Fruit fly (Drosophila melanogaster) whole organism, embryonic: ENCODE measurements around the gene CG43367.

Experiments
- Blimp-1 ChIP-seq: fragments of 200-800 bp; sonication (Bioruptor generic); optimal IDR thresholded peaks from 3 replicates; lab custom pipeline; 2018; ENCODE audit warnings: missing biosample characterization, missing genetic modification characterization, mild to moderate bottlenecking, moderate library complexity, missing genetic modification reagents
- CG12104 ChIP-seq: fragments of 200-800 bp; sonication (Bioruptor generic); optimal IDR thresholded peaks from 3 replicates; lab custom pipeline; 2016; ENCODE audit warnings: missing biosample characterization, missing genetic modification characterization
- CG12659 ChIP-seq: fragments of 200-800 bp; sonication (Bioruptor generic); optimal IDR thresholded peaks from 3 replicates; lab custom pipeline; 2017; ENCODE audit warnings: mild to moderate bottlenecking, missing biosample characterization, missing genetic modification reagents, missing genetic modification characterization
- CG12942 ChIP-seq: fragments of 200-800 bp; sonication (Bioruptor generic); optimal IDR thresholded peaks from 3 replicates; lab custom pipeline; 2016; ENCODE audit warnings: missing biosample characterization, missing genetic modification characterization
- CG14441 ChIP-seq: fragments of 200-800 bp; sonication (Bioruptor generic); IDR thresholded peaks from 2 replicates; pipeline ENCODE4 v1.3.6; 2022; ENCODE audit warnings: missing biosample characterization, missing genetic modification characterization
- CG15011 ChIP-seq: fragments of 200-800 bp; sonication (Bioruptor generic); optimal IDR thresholded peaks from 3 replicates; lab custom pipeline; 2018; ENCODE audit warnings: missing biosample characterization, mild to moderate bottlenecking, missing genetic modification characterization
- CG1647 ChIP-seq: fragments of 200-800 bp; sonication (Bioruptor generic); optimal IDR thresholded peaks from 3 replicates; lab custom pipeline; 2016; ENCODE audit warnings: missing biosample characterization, missing genetic modification characterization
- CG34376 ChIP-seq: fragments of 200-800 bp; sonication (Bioruptor generic); optimal IDR thresholded peaks from 2 replicates; lab custom pipeline; 2018; ENCODE audit warnings: missing biosample characterization, mild to moderate bottlenecking, missing genetic modification characterization
- CG3726 ChIP-seq: fragments of 200-800 bp; sonication (Bioruptor generic); IDR thresholded peaks from 3 replicates; pipeline ENCODE4, ENCODE4 v1.3.6; 2022; ENCODE audit warnings: missing biosample characterization, missing genetic modification characterization
- CG4282 ChIP-seq: fragments of 200-800 bp; sonication (Bioruptor generic); optimal IDR thresholded peaks from 2 replicates; lab custom pipeline; 2016; ENCODE audit warnings: missing biosample characterization, missing genetic modification characterization
- CG7271 ChIP-seq: fragments of 200-800 bp; sonication (Bioruptor generic); optimal IDR thresholded peaks from 2 replicates; lab custom pipeline; 2018; ENCODE audit warnings: missing biosample characterization, mild to moderate bottlenecking, missing genetic modification characterization, moderate library complexity
- CG7357 ChIP-seq: fragments of 200-800 bp; sonication (Bioruptor generic); IDR thresholded peaks from 3 replicates; pipeline ENCODE4 v1.3.6; 2022; ENCODE audit warnings: missing biosample characterization, missing genetic modification characterization
- CG8290 ChIP-seq, 3 experiments: fragments of 200-800 bp; sonication (Bioruptor generic); optimal IDR thresholded peaks; 2 replicates each; lab custom pipeline; 2016 to 2019; ENCODE audit warnings: missing biosample characterization in 3 of 3, missing genetic modification characterization in 3 of 3, mild to moderate bottlenecking in 2 of 3, moderate library complexity in 1 of 3
- CG9876 ChIP-seq: fragments of 200-800 bp; sonication (Bioruptor generic); optimal IDR thresholded peaks from 2 replicates; lab custom pipeline; 2016; ENCODE audit warnings: missing biosample characterization, missing genetic modification characterization
- CTCF ChIP-seq: fragments of 200-800 bp; sonication (Bioruptor generic); optimal IDR thresholded peaks from 2 replicates; lab custom pipeline; 2017; ENCODE audit warnings: missing biosample characterization, mild to moderate bottlenecking, missing genetic modification characterization, moderate library complexity
- D19B ChIP-seq: fragments of 200-800 bp; sonication (Bioruptor generic); optimal IDR thresholded peaks from 2 replicates; lab custom pipeline; 2017; ENCODE audit warnings: missing biosample characterization, mild to moderate bottlenecking, missing genetic modification characterization
- Dip2 ChIP-seq: fragments of 200-800 bp; sonication (Bioruptor generic); IDR thresholded peaks from 2 replicates; pipeline ENCODE4 v1.3.6; 2022; ENCODE audit warnings: missing biosample characterization, missing genetic modification characterization
- Elba2 ChIP-seq: fragments of 200-800 bp; sonication (Bioruptor generic); optimal IDR thresholded peaks from 3 replicates; lab custom pipeline; 2016; ENCODE audit warnings: missing biosample characterization, missing genetic modification characterization
- Hey ChIP-seq: fragments of 200-800 bp; sonication (Bioruptor generic); optimal IDR thresholded peaks from 3 replicates; lab custom pipeline; 2018; ENCODE audit warnings: missing biosample characterization, mild to moderate bottlenecking, missing genetic modification characterization
- Hr51 ChIP-seq, 2 experiments: fragments of 200-800 bp; sonication (Bioruptor generic); optimal IDR thresholded peaks; 2 replicates in 1 of 2; 3 replicates in 1 of 2; lab custom pipeline; 2016 to 2018; ENCODE audit warnings: missing biosample characterization in 2 of 2, missing genetic modification characterization in 2 of 2, mild to moderate bottlenecking in 1 of 2, moderate library complexity in 1 of 2
- Hr78 ChIP-seq, 2 experiments: fragments of 200-800 bp in 1 of 2; fragments of >200 bp in 1 of 2; sonication (Bioruptor generic) in 1 of 2; optimal IDR thresholded peaks; 2 replicates each; lab custom pipeline; 2017 to 2019; ENCODE audit warnings: missing biosample characterization in 2 of 2, missing genetic modification characterization in 2 of 2, mild to moderate bottlenecking in 1 of 2, moderate library complexity in 1 of 2
- Lhr ChIP-seq: fragments of 200-800 bp; sonication (Bioruptor generic); optimal IDR thresholded peaks from 3 replicates; lab custom pipeline; 2017; ENCODE audit warnings: mild to moderate bottlenecking, missing biosample characterization, missing genetic modification reagents, missing genetic modification characterization
- Mad ChIP-seq: fragments of 200-800 bp; sonication (Bioruptor generic); optimal IDR thresholded peaks from 2 replicates; lab custom pipeline; 2016; ENCODE audit warnings: missing biosample characterization, missing genetic modification characterization
- Myb ChIP-seq: fragments of 200-800 bp; sonication (Bioruptor generic); optimal IDR thresholded peaks from 2 replicates; lab custom pipeline; 2016; ENCODE audit warnings: missing biosample characterization, missing genetic modification characterization
- NC2α ChIP-seq: fragments of 200-800 bp; sonication (Bioruptor generic); optimal IDR thresholded peaks from 2 replicates; lab custom pipeline; 2016; ENCODE audit warnings: missing biosample characterization, missing genetic modification characterization
- PHDP ChIP-seq: fragments of 200-800 bp; sonication (Bioruptor generic); optimal IDR thresholded peaks from 3 replicates; lab custom pipeline; 2018; ENCODE audit warnings: missing biosample characterization, mild to moderate bottlenecking, missing genetic modification characterization, moderate library complexity
- Poxn ChIP-seq: fragments of 200-800 bp; sonication (Bioruptor generic); IDR thresholded peaks from 2 replicates; pipeline ENCODE4 v1.3.6; 2022; ENCODE audit warnings: missing biosample characterization, missing genetic modification characterization
- corto ChIP-seq: fragments of 200-800 bp; sonication (Bioruptor generic); optimal IDR thresholded peaks from 2 replicates; lab custom pipeline; 2016; ENCODE audit warnings: missing biosample characterization, mild to moderate bottlenecking, missing genetic modification characterization, moderate library complexity
- dati ChIP-seq: fragments of 200-800 bp; sonication (Bioruptor generic); IDR thresholded peaks from 2 replicates; pipeline ENCODE4 v1.3.6; 2022; ENCODE audit warnings: missing biosample characterization, missing genetic modification characterization
- dmrt11E ChIP-seq: fragments of 200-800 bp; sonication (Bioruptor generic); optimal IDR thresholded peaks from 3 replicates; lab custom pipeline; 2018; ENCODE audit warnings: missing biosample characterization, mild to moderate bottlenecking, missing genetic modification characterization, moderate library complexity
- emc ChIP-seq: fragments of 200-800 bp; sonication (Bioruptor generic); optimal IDR thresholded peaks from 2 replicates; lab custom pipeline; 2016; ENCODE audit warnings: missing biosample characterization, missing genetic modification characterization
- en ChIP-seq: fragments of 200-800 bp; sonication (Bioruptor generic); optimal IDR thresholded peaks from 2 replicates; lab custom pipeline; 2016; ENCODE audit warnings: missing biosample characterization, missing genetic modification characterization
- eyg ChIP-seq: fragments of 200-800 bp; sonication (Bioruptor generic); optimal IDR thresholded peaks from 3 replicates; lab custom pipeline; 2016; ENCODE audit warnings: missing biosample characterization, missing genetic modification characterization
- gro ChIP-seq: fragments of 200-800 bp; sonication (Bioruptor generic); optimal IDR thresholded peaks from 2 replicates; lab custom pipeline; 2016; ENCODE audit warnings: missing biosample characterization, missing genetic modification characterization
- jing ChIP-seq: fragments of 200-800 bp; sonication (Bioruptor generic); optimal IDR thresholded peaks from 2 replicates; lab custom pipeline; 2018; ENCODE audit warnings: missing biosample characterization, mild to moderate bottlenecking, missing genetic modification characterization
- kni ChIP-seq: fragments of 200-800 bp; sonication (Bioruptor generic); optimal IDR thresholded peaks from 3 replicates; lab custom pipeline; 2017; ENCODE audit warnings: mild to moderate bottlenecking, missing biosample characterization, missing genetic modification reagents, missing genetic modification characterization
- lab ChIP-seq: fragments of 200-800 bp; sonication (Bioruptor generic); optimal IDR thresholded peaks from 3 replicates; lab custom pipeline; 2017; ENCODE audit warnings: missing biosample characterization, missing genetic modification characterization, mild to moderate bottlenecking, moderate library complexity, missing genetic modification reagents
- lilli ChIP-seq: fragments of 200-800 bp; sonication (Bioruptor generic); optimal IDR thresholded peaks from 3 replicates; lab custom pipeline; 2016; ENCODE audit warnings: missing biosample characterization, missing genetic modification characterization
- maf-S ChIP-seq: fragments of 200-800 bp; sonication (Bioruptor generic); optimal IDR thresholded peaks from 2 replicates; lab custom pipeline; 2016; ENCODE audit warnings: missing biosample characterization, missing genetic modification characterization
- mam ChIP-seq: fragments of 200-800 bp; sonication (Bioruptor generic); optimal IDR thresholded peaks from 3 replicates; lab custom pipeline; 2016; ENCODE audit warnings: missing biosample characterization, missing genetic modification characterization
- nerfin-2 ChIP-seq: fragments of 200-800 bp; sonication (Bioruptor generic); IDR thresholded peaks from 2 replicates; pipeline ENCODE4 v1.3.6; 2022; ENCODE audit warnings: missing biosample characterization, missing genetic modification characterization; ENCODE audit not compliant: partially characterized antibody
- nmo ChIP-seq: fragments of 200-800 bp; sonication (Bioruptor generic); optimal IDR thresholded peaks from 2 replicates; lab custom pipeline; 2018; ENCODE audit warnings: missing biosample characterization, mild to moderate bottlenecking, missing genetic modification characterization, moderate library complexity
- pum ChIP-seq: fragments of 200-800 bp; sonication (Bioruptor generic); optimal IDR thresholded peaks from 2 replicates; lab custom pipeline; 2016; ENCODE audit warnings: missing biosample characterization, missing genetic modification characterization
- shn ChIP-seq: fragments of 200-800 bp; sonication (Bioruptor generic); optimal IDR thresholded peaks from 3 replicates; lab custom pipeline; 2016; ENCODE audit warnings: missing biosample characterization, missing genetic modification characterization
- slou ChIP-seq: fragments of 200-800 bp; sonication (Bioruptor generic); optimal IDR thresholded peaks from 3 replicates; lab custom pipeline; 2016; ENCODE audit warnings: missing biosample characterization, missing genetic modification characterization
- stwl ChIP-seq: fragments of 200-800 bp; sonication (Bioruptor generic); optimal IDR thresholded peaks from 3 replicates; lab custom pipeline; 2018; ENCODE audit warnings: missing biosample characterization, mild to moderate bottlenecking, missing genetic modification characterization, moderate library complexity
- tin ChIP-seq: fragments of 200-800 bp; sonication (Bioruptor generic); optimal IDR thresholded peaks from 3 replicates; lab custom pipeline; 2016; ENCODE audit warnings: missing biosample characterization, missing genetic modification characterization
- tio ChIP-seq: fragments of 200-800 bp; sonication (Bioruptor generic); optimal IDR thresholded peaks from 2 replicates; lab custom pipeline; 2017; ENCODE audit warnings: missing biosample characterization, missing genetic modification characterization, inconsistent platforms
- tna ChIP-seq: fragments of 200-800 bp; sonication (Bioruptor generic); IDR thresholded peaks from 2 replicates; pipeline ENCODE4 v1.3.6; 2022; ENCODE audit warnings: missing biosample characterization, missing genetic modification characterization; ENCODE audit not compliant: partially characterized antibody
- unpg ChIP-seq: fragments of 200-800 bp; sonication (Bioruptor generic); optimal IDR thresholded peaks from 3 replicates; lab custom pipeline; 2018; ENCODE audit warnings: missing biosample characterization, mild to moderate bottlenecking, missing genetic modification characterization, moderate library complexity

The CG43367 gene

dm6 chr3L:4259102-4259558 lies 65.3 kb downstream of the CG43367 start, which contains the start of the genes CG15011 and CG1309 (continued):
- TF ChIP-seq CG7271 (tag; lab: Kevin White, UChicago) (no peak), pum (GFP tag; lab: Kevin White, UChicago) (peak; percentile 86), NC2α (GFP tag; lab: Kevin White, UChicago) (peak; percentile 67), CG14441 (GFP tag; lab: Robert Waterston, UW) (peak; percentile 83), tna (GFP tag; lab: Robert Waterston, UW) (no peak), en (peak; percentile 67), dmrt11E (tag; lab: Kevin White, UChicago) (peak; percentile 85), CG15011 (GFP tag; lab: Kevin White, UChicago) (no peak), Poxn (GFP tag; lab: Robert Waterston, UW) (0 out of 2 replicates have a peak, but pooled peaks have one; percentile 24), CG34376 (GFP tag; lab: Kevin White, UChicago) (peak; percentile 86), CTCF (GFP tag; lab: Kevin White, UChicago) (no peak), Hey (tag; lab: Kevin White, UChicago) (no peak), kni (GFP tag; lab: Kevin White, UChicago) (peak; percentile 59), tin (peak; percentile 83), Lhr (GFP tag; lab: Kevin White, UChicago) (peak; percentile 31), tio (GFP tag; lab: Kevin White, UChicago) (no peak), lab (GFP tag; lab: Kevin White, UChicago) (peak; percentile 87), CG4282 (GFP tag; lab: Kevin White, UChicago) (no peak), Hr51 (GFP tag; optimal IDR thresholded peaks at IDR 0.05; lab: Kevin White, UChicago) (peak; percentile 80 to 81), CG1647 (GFP tag; lab: Kevin White, UChicago) (peak; percentile 81), shn (GFP tag; lab: Kevin White, UChicago) (peak; percentile 85), CG8290 (GFP tag; optimal IDR thresholded peaks at IDR 0.05; lab: Kevin White, UChicago) (peak; percentile 73), CG8290 (tag; optimal IDR thresholded peaks at IDR 0.05; lab: Kevin White, UChicago) (peak; percentile 41 to 78), eyg (GFP tag; lab: Kevin White, UChicago) (peak; percentile 66), CG12104 (GFP tag; lab: Kevin White, UChicago) (peak; percentile 67), unpg (GFP tag; lab: Kevin White, UChicago) (peak; percentile 84), corto (GFP tag; lab: Kevin White, UChicago) (no peak), D19B (GFP tag; lab: Kevin White, UChicago) (peak; percentile 59), Hr78 (GFP tag; optimal IDR thresholded peaks at IDR 0.05; lab: Kevin White, UChicago) (peak in 1 of 2 experiments; percentile 46), lilli (peak; percentile 94), Blimp-1 (GFP tag; lab: Kevin White, UChicago) (peak; percentile 77), jing (GFP tag; lab: Kevin White, UChicago) (no peak), Elba2 (GFP tag; lab: Kevin White, UChicago) (peak; percentile 96), nmo (GFP tag; lab: Kevin White, UChicago) (peak; percentile 92), nerfin-2 (no peak), emc (GFP tag; lab: Kevin White, UChicago) (peak; percentile 24), CG9876 (GFP tag; lab: Kevin White, UChicago) (peak; percentile 76), CG7357 (GFP tag; lab: Robert Waterston, UW) (peak; percentile 55; the same call in 2 of the 3 replicates), CG3726 (GFP tag; lab: Robert Waterston, UW) (peak; percentile 64; the same call in 2 of the 3 replicates), mam (GFP tag; lab: Kevin White, UChicago) (peak; percentile 91), CG12942 (GFP tag; lab: Kevin White, UChicago) (peak; percentile 60), Mad (GFP tag; lab: Kevin White, UChicago) (peak; percentile 80), maf-S (peak; percentile 87), Myb (GFP tag; lab: Kevin White, UChicago) (peak; percentile 62), stwl (tag; lab: Kevin White, UChicago) (peak; percentile 79), PHDP (tag; lab: Kevin White, UChicago) (peak; percentile 83), dati (GFP tag; lab: Robert Waterston, UW) (no peak), slou (GFP tag; lab: Kevin White, UChicago) (peak; percentile 84), gro (peak; percentile 88), CG12659 (GFP tag; lab: Kevin White, UChicago) (peak; percentile 84), Dip2 (GFP tag; lab: Robert Waterston, UW) (no peak)
